Fruit fly (Drosophila melanogaster) whole organism, embryonic: Measurements from ENCODE around the gene CG9133.

ENCODE experiments used
- B-H1 ChIP-seq: fragments of 200-800 bp; sonication (Bioruptor generic); IDR thresholded peaks from 3 replicates; pipeline ENCODE4 v1.3.6; 2022; ENCODE audit warnings: missing biosample characterization, missing genetic modification characterization
- C15 ChIP-seq: fragments of 200-800 bp; sonication (Bioruptor generic); IDR thresholded peaks from 3 replicates; pipeline ENCODE4 v1.3.6; 2022; ENCODE audit warnings: missing biosample characterization, missing genetic modification characterization
- CG13123 ChIP-seq: fragments of 200-800 bp; sonication (Bioruptor generic); optimal IDR thresholded peaks from 2 replicates; lab custom pipeline; 2016; ENCODE audit warnings: missing biosample characterization, missing genetic modification characterization
- CG16815 ChIP-seq: fragments of 200-800 bp; sonication (Bioruptor generic); optimal IDR thresholded peaks from 3 replicates; lab custom pipeline; 2017; ENCODE audit warnings: missing biosample characterization, mild to moderate bottlenecking, missing genetic modification characterization
- CG18476 ChIP-seq: fragments of 200-800 bp; sonication (Bioruptor generic); optimal IDR thresholded peaks from 2 replicates; lab custom pipeline; 2016; ENCODE audit warnings: missing biosample characterization, mild to moderate bottlenecking, missing genetic modification characterization
- CG2129 ChIP-seq: fragments of 200-800 bp; sonication (Bioruptor generic); IDR thresholded peaks from 2 replicates; pipeline ENCODE4 v1.3.6; 2022; ENCODE audit warnings: missing biosample characterization, missing genetic modification characterization; ENCODE audit not compliant: partially characterized antibody
- CG31441 ChIP-seq: fragments of 200-800 bp; sonication (Bioruptor generic); IDR thresholded peaks from 2 replicates; pipeline ENCODE4 v1.3.6; 2022; ENCODE audit warnings: missing biosample characterization, missing genetic modification characterization
- CG8290 ChIP-seq, 3 experiments: fragments of 200-800 bp; sonication (Bioruptor generic); optimal IDR thresholded peaks; 2 replicates each; lab custom pipeline; 2016 to 2019; ENCODE audit warnings: missing biosample characterization in 3 of 3, missing genetic modification characterization in 3 of 3, mild to moderate bottlenecking in 2 of 3, moderate library complexity in 1 of 3
- HLHmδ ChIP-seq: fragments of 200-800 bp; sonication (Bioruptor generic); optimal IDR thresholded peaks from 2 replicates; lab custom pipeline; 2018; ENCODE audit warnings: missing biosample characterization, mild to moderate bottlenecking, missing genetic modification characterization, moderate library complexity
- sima ChIP-seq: fragments of 200-800 bp; sonication (Bioruptor generic); optimal IDR thresholded peaks from 2 replicates; lab custom pipeline; 2016; ENCODE audit warnings: missing biosample characterization, missing genetic modification characterization
- usp ChIP-seq: fragments of >200 bp; optimal IDR thresholded peaks from 2 replicates; lab custom pipeline; 2017; ENCODE audit warnings: missing biosample characterization, missing genetic modification characterization

dm6 chr3L:1300076-1300635, 48.3 kb downstream of the CG9133 start:
- TF ChIP-seq CG16815 = peak; percentile 76
- TF ChIP-seq usp = no peak
- no peak for TF ChIP-seq sima
- peak; percentile 70 for TF ChIP-seq CG8290 (GFP tag; optimal IDR thresholded peaks at IDR 0.05; lab: Kevin White, UChicago)
- peak; percentile 30 to 55 for TF ChIP-seq CG8290 (tag; optimal IDR thresholded peaks at IDR 0.05; lab: Kevin White, UChicago)
- peak; percentile 69 for TF ChIP-seq CG18476 (GFP tag; lab: Kevin White, UChicago)
- TF ChIP-seq HLHmδ = no peak
- TF ChIP-seq CG31441 = peak; percentile 97
- no peak for TF ChIP-seq CG2129
- peak; percentile 42 for TF ChIP-seq CG13123 (GFP tag; lab: Kevin White, UChicago)
- peak; percentile 62; the same call in 1 of the 3 replicates for TF ChIP-seq B-H1
- peak; percentile 64; the same call in 1 of the 3 replicates for TF ChIP-seq C15 (GFP tag; lab: Robert Waterston, UW)
